Worm (Caenorhabditis elegans): ENCODE measurements around the gene clec-258.

The clec-258 gene

DNA sequence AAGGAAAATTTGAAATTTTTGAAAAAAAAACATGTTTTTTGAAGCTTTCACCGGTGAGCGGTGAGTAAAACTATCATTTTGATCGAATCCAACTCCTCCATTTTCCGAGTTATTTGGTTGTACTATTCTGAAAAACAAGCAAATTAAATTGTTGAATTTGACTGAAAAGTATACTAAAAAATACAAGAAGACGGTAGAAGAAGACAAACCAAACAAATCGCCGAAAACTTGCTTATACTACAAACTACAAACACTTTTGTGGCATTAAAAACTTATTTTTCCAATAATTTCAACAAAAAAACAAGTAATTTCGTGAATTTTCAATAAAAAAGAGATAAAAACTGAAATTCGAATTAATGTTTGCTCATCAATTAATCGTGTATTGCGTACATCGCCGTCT, 9.6 kb upstream of the clec-258 start, which contains the start of gene fbxa-194:
Gene fbxa-194, minus strand, starts transcription at position 101 of the 400 bp plus-strand sequence.
- TF ChIP-seq F13H6.1 (tag; optimal IDR thresholded peaks at IDR 0.05) = no peak
- no peak for TF ChIP-seq madf-2 (tag; optimal IDR thresholded peaks at IDR 0.05)
- no peak for TF ChIP-seq ceh-14 (tag; optimal IDR thresholded peaks at IDR 0.05)
- no peak for TF ChIP-seq hlh-6 (tag; optimal IDR thresholded peaks at IDR 0.05)
- TF ChIP-seq ceh-9 (tag; optimal IDR thresholded peaks at IDR 0.05) = no peak
- no peak for TF ChIP-seq che-1 (tag; optimal IDR thresholded peaks at IDR 0.05)
- no peak for TF ChIP-seq nhr-11 (tag; optimal IDR thresholded peaks at IDR 0.05)
- TF ChIP-seq ets-4 (tag; optimal IDR thresholded peaks at IDR 0.05) = no peak
- no peak for TF ChIP-seq K09A11.1 (tag; optimal IDR thresholded peaks at IDR 0.05; ENCODE audit: insufficient read depth)
- TF ChIP-seq pros-1 (tag; optimal IDR thresholded peaks at IDR 0.05) = no peak

DNA sequence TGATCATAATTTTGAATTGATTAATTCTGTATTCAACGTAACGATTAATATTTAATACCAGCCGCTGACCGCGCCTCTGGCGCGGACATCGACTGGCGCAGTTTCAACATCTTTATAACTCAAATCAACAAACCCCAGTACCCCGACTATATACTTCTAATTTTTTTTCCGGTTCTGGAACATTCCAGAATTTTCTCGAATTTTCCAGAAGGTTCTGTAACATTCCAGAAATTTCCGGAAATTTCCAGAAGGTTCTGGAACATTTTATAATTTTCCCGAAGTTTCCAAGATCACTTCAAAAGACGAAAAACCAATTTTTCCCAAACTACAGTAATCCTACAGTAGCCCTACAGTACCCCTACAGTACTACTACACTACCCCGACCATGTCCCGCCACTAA, 9.0 kb upstream of the clec-258 start:
- TF ChIP-seq elt-2 (tag; optimal IDR thresholded peaks at IDR 0.05) (no peak), pqm-1 (tag; optimal IDR thresholded peaks at IDR 0.05) (no peak), ama-1 (optimal IDR thresholded peaks at IDR 0.05) (no peak), fkh-6 (tag; optimal IDR thresholded peaks at IDR 0.05) (no peak), ceh-48 (tag; optimal IDR thresholded peaks at IDR 0.05) (no peak), ceh-19 (GFP tag; optimal IDR thresholded peaks at IDR 0.05) (no peak), unc-86 (tag; optimal IDR thresholded peaks at IDR 0.05) (no peak), ref-2 (tag; optimal IDR thresholded peaks at IDR 0.05) (no peak), ceh-31 (tag; optimal IDR thresholded peaks at IDR 0.05) (no peak), rnt-1 (tag; optimal IDR thresholded peaks at IDR 0.05) (no peak), T23F11.4 (GFP tag; optimal IDR thresholded peaks at IDR 0.05) (no peak), K02D7.2 (tag; optimal IDR thresholded peaks at IDR 0.05) (no peak)

DNA sequence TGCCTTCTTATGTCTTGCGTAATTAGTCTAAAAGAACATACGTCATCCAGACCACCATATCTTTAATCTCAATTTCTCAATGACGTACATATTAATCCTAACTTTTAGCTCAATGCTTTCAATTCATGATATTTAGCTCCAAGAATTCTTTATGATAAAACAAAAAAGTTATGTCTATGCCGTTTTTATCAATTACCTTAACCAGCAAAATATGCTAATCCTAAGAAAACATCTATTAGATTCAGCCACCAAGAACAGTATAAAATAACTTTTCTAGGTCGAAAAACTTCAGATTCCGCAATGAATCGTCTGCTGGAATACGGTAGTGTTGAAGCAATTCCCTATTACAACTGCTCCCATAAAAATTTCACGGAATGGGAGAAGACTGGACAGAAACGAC, 4.4 kb upstream of the clec-258 start, which contains the start of gene srt-45:
Gene srt-45, plus strand, starts transcription at position 301 of the 400 bp plus-strand sequence.
- TF ChIP-seq pax-1 (tag; optimal IDR thresholded peaks at IDR 0.05) (no peak), ztf-16 (tag; optimal IDR thresholded peaks at IDR 0.05) (no peak), Y22D7AL.16 (tag; optimal IDR thresholded peaks at IDR 0.05) (no peak), pag-3 (tag; optimal IDR thresholded peaks at IDR 0.05; ENCODE audit: borderline replicate concordance) (no peak), lim-6 (tag; optimal IDR thresholded peaks at IDR 0.05) (no peak), ceh-6 (GFP tag; optimal IDR thresholded peaks at IDR 0.05) (no peak), sox-2 (GFP tag; IDR thresholded peaks at IDR 0.05) (no peak), pat-9 (tag; optimal IDR thresholded peaks at IDR 0.05) (no peak), rnt-1 (tag; optimal IDR thresholded peaks at IDR 0.05) (no peak), unc-3 (GFP tag; conservative IDR thresholded peaks at IDR 0.05) (no peak), unc-3 (tag; optimal IDR thresholded peaks at IDR 0.05) (no peak), nhr-11 (tag; optimal IDR thresholded peaks at IDR 0.05) (no peak), ceh-14 (tag; optimal IDR thresholded peaks at IDR 0.05) (no peak), odd-2 (tag; optimal IDR thresholded peaks at IDR 0.05) (no peak), K02D7.2 (tag; optimal IDR thresholded peaks at IDR 0.05) (no peak), ceh-19 (GFP tag; optimal IDR thresholded peaks at IDR 0.05) (no peak), lin-11 (tag; optimal IDR thresholded peaks at IDR 0.05) (no peak)

DNA sequence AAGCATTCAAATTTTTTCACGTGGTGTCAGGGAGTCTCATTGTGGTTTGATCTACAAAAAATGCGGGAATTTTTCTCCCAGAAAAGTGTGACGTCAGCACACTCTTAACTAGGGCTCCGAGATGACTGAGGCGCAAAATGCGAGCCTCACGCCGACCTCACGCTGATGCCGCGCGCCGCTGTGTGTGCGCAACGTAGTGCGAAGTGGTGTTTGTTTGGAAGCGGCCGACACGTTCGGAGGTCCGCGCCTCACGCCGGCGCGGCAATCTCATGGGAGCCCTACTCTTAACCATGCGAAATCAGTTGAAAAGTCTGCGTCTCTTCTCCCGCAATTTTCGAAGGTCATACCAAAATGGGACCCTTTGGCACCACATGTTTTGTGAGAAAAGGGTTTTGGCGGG, 2.0 kb downstream of the clec-258 start:
- TF ChIP-seq npax-4 (tag; optimal IDR thresholded peaks at IDR 0.05) = no peak
- TF ChIP-seq elt-2 (tag; optimal IDR thresholded peaks at IDR 0.05) = no peak
- no peak for TF ChIP-seq zip-5 (tag; optimal IDR thresholded peaks at IDR 0.05)
- TF ChIP-seq lin-11 (tag; optimal IDR thresholded peaks at IDR 0.05) = no peak
- no peak for TF ChIP-seq elt-4 (tag; optimal IDR thresholded peaks at IDR 0.05)
- TF ChIP-seq ets-4 (tag; optimal IDR thresholded peaks at IDR 0.05) = no peak
- no peak for TF ChIP-seq dmd-4 (tag; optimal IDR thresholded peaks at IDR 0.05; ENCODE audit: borderline replicate concordance)
- TF ChIP-seq rnt-1 (tag; optimal IDR thresholded peaks at IDR 0.05) = no peak
- no peak for TF ChIP-seq unc-86 (tag; optimal IDR thresholded peaks at IDR 0.05)
- no peak for TF ChIP-seq ama-1 (optimal IDR thresholded peaks at IDR 0.05)
- no peak for TF ChIP-seq ttx-3 (tag; optimal IDR thresholded peaks at IDR 0.05)

Data from whole organism, late embryonic.